Worm (Caenorhabditis elegans) whole organism, L1 larva: Measurements from ENCODE around the gene ttr-13.

Source experiments
- C16A3.4 ChIP-seq: fragments of 150-350 bp; optimal IDR thresholded peaks from 2 replicates; lab custom pipeline; 2014; ENCODE audit warnings: missing biosample characterization, missing genetic modification characterization
- C34B4.2 ChIP-seq: sonication (generic microtip); optimal IDR thresholded peaks from 2 replicates; lab custom pipeline; 2017; ENCODE audit warnings: mild to moderate bottlenecking, missing genetic modification characterization, missing compliant biosample characterization
- ama-1 ChIP-seq: fragments of 150-350 bp; optimal IDR thresholded peaks from 2 replicates; lab custom pipeline; 2014
- blmp-1 ChIP-seq: fragments of 150-350 bp; optimal IDR thresholded peaks from 2 replicates; lab custom pipeline; 2014; ENCODE audit warnings: missing biosample characterization, missing genetic modification characterization
- ceh-63 ChIP-seq: fragments of 200-800 bp; sonication (Bioruptor generic); optimal IDR thresholded peaks from 2 replicates; lab custom pipeline; 2018; ENCODE audit warnings: mild to moderate bottlenecking, missing genetic modification characterization, missing compliant biosample characterization
- ceh-90 ChIP-seq: sonication (generic microtip); optimal IDR thresholded peaks from 2 replicates; lab custom pipeline; 2016; ENCODE audit warnings: missing genetic modification characterization, missing compliant biosample characterization
- ces-1 ChIP-seq: fragments of 150-350 bp; optimal IDR thresholded peaks from 2 replicates; lab custom pipeline; 2014; ENCODE audit warnings: missing biosample characterization, missing genetic modification reagents, missing genetic modification characterization
- dpl-1 ChIP-seq, 3 experiments: fragments of 150-350 bp in 2 of 3; sonication (generic microtip) in 1 of 3; optimal IDR thresholded peaks; 2 replicates each; lab custom pipeline; 2014 to 2017; ENCODE audit warnings: missing biosample characterization in 3 of 3, missing genetic modification characterization in 3 of 3, missing genetic modification reagents in 3 of 3
- dsc-1 ChIP-seq: sonication (generic microtip); optimal IDR thresholded peaks from 2 replicates; lab custom pipeline; 2016; ENCODE audit warnings: mild to moderate bottlenecking, missing genetic modification characterization, missing compliant biosample characterization
- efl-3 ChIP-seq: fragments of 200-800 bp; sonication (Bioruptor generic); optimal IDR thresholded peaks from 2 replicates; lab custom pipeline; 2018; ENCODE audit warnings: mild to moderate bottlenecking, missing genetic modification characterization, missing compliant biosample characterization
- elt-2 ChIP-seq: sonication (generic microtip); optimal IDR thresholded peaks from 2 replicates; lab custom pipeline; 2016; ENCODE audit warnings: missing genetic modification characterization, mild to moderate bottlenecking, inconsistent platforms, missing compliant biosample characterization, missing genetic modification reagents
- elt-3 ChIP-seq, 6 experiments: fragments of 150-350 bp in 1 of 6; sonication (generic microtip); optimal IDR thresholded peaks; 2 replicates each; lab custom pipeline; 2017 to 2018; ENCODE audit warnings: missing biosample characterization in 6 of 6, missing genetic modification characterization in 6 of 6, inconsistent platforms in 1 of 6
- ets-5 ChIP-seq: fragments of 200-800 bp; sonication (Bioruptor generic); IDR thresholded peaks from 2 replicates; pipeline ENCODE4 v1.3.6; 2022; ENCODE audit warnings: missing genetic modification characterization, missing compliant biosample characterization
- fkh-8 ChIP-seq: sonication (generic microtip); optimal IDR thresholded peaks from 2 replicates; lab custom pipeline; 2016; ENCODE audit warnings: mild to moderate bottlenecking, missing genetic modification characterization, missing compliant biosample characterization
- fos-1 ChIP-seq: fragments of 150-350 bp; optimal IDR thresholded peaks from 2 replicates; lab custom pipeline; 2014; ENCODE audit warnings: missing biosample characterization, missing genetic modification characterization
- hpl-2 ChIP-seq: fragments of 150-350 bp; optimal IDR thresholded peaks from 2 replicates; lab custom pipeline; 2014; ENCODE audit warnings: missing biosample characterization, missing genetic modification reagents, missing genetic modification characterization
- irx-1 ChIP-seq: sonication (generic microtip); optimal IDR thresholded peaks from 2 replicates; lab custom pipeline; 2016; ENCODE audit warnings: missing genetic modification characterization, missing compliant biosample characterization
- lin-13 ChIP-seq: fragments of 150-350 bp; optimal IDR thresholded peaks from 2 replicates; lab custom pipeline; 2014; ENCODE audit warnings: missing biosample characterization, missing genetic modification reagents, missing genetic modification characterization
- lin-14 ChIP-seq: fragments of 200-800 bp; sonication (Bioruptor generic); optimal IDR thresholded peaks from 2 replicates; lab custom pipeline; 2018; ENCODE audit warnings: mild to moderate bottlenecking, missing genetic modification characterization, moderate library complexity, missing compliant biosample characterization
- lin-39 ChIP-seq: fragments of 150-350 bp; optimal IDR thresholded peaks from 2 replicates; lab custom pipeline; 2014; ENCODE audit warnings: missing biosample characterization, missing genetic modification reagents, missing genetic modification characterization
- lir-3 ChIP-seq: sonication (generic microtip); optimal IDR thresholded peaks from 2 replicates; lab custom pipeline; 2016; ENCODE audit warnings: mild to moderate bottlenecking, missing genetic modification characterization, moderate library complexity, missing compliant biosample characterization; ENCODE audit not compliant: poor library complexity
- mab-9 ChIP-seq: fragments of 200-800 bp; sonication (Bioruptor generic); IDR thresholded peaks from 2 replicates; pipeline ENCODE4 v1.3.6; 2022; ENCODE audit warnings: missing genetic modification reagents, missing genetic modification characterization, missing compliant biosample characterization
- mdl-1 ChIP-seq, 2 experiments: fragments of 150-350 bp; optimal IDR thresholded peaks; 2 replicates each; lab custom pipeline; 2014 to 2017; ENCODE audit warnings: missing biosample characterization in 2 of 2, missing genetic modification characterization in 2 of 2, inconsistent platforms in 1 of 2
- nhr-20 ChIP-seq: sonication (generic microtip); optimal IDR thresholded peaks from 2 replicates; lab custom pipeline; 2016; ENCODE audit warnings: mild to moderate bottlenecking, missing genetic modification characterization, missing compliant biosample characterization
- nhr-76 ChIP-seq: sonication (generic microtip); optimal IDR thresholded peaks from 2 replicates; lab custom pipeline; 2017; ENCODE audit warnings: missing biosample characterization, missing genetic modification characterization
- nhr-84 ChIP-seq: sonication (generic microtip); optimal IDR thresholded peaks from 2 replicates; lab custom pipeline; 2017; ENCODE audit warnings: missing biosample characterization, missing genetic modification characterization
- nhr-85 ChIP-seq: sonication (generic microtip); peaks from one replicate; lab custom pipeline; 2016; ENCODE audit warnings: missing genetic modification characterization, inconsistent platforms, missing compliant biosample characterization
- nhr-90 ChIP-seq: sonication (generic microtip); optimal IDR thresholded peaks from 2 replicates; lab custom pipeline; 2016; ENCODE audit warnings: mild to moderate bottlenecking, missing genetic modification characterization, missing compliant biosample characterization; ENCODE audit not compliant: poor library complexity
- pag-3 ChIP-seq: sonication (generic microtip); optimal IDR thresholded peaks from 2 replicates; lab custom pipeline; 2017; ENCODE audit warnings: missing genetic modification characterization, mild to moderate bottlenecking, missing compliant biosample characterization, antibody characterized with exemption, borderline replicate concordance; ENCODE audit not compliant: insufficient read depth
- pax-3 ChIP-seq: fragments of 200-800 bp; sonication (Bioruptor generic); optimal IDR thresholded peaks from 2 replicates; lab custom pipeline; 2018; ENCODE audit warnings: mild to moderate bottlenecking, missing genetic modification characterization, moderate library complexity, missing compliant biosample characterization
- skn-1 ChIP-seq: fragments of 150-350 bp; optimal IDR thresholded peaks from 2 replicates; lab custom pipeline; 2014; ENCODE audit warnings: missing biosample characterization, missing genetic modification characterization
- sox-4 ChIP-seq: sonication (generic microtip); optimal IDR thresholded peaks from 2 replicates; lab custom pipeline; 2016; ENCODE audit warnings: missing genetic modification characterization, missing compliant biosample characterization
- sup-37 ChIP-seq: fragments of 200-800 bp; sonication (Bioruptor generic); optimal IDR thresholded peaks from 2 replicates; lab custom pipeline; 2018; ENCODE audit warnings: mild to moderate bottlenecking, missing genetic modification characterization, missing compliant biosample characterization
- swsn-7 ChIP-seq: sonication (generic microtip); optimal IDR thresholded peaks from 2 replicates; lab custom pipeline; 2016; ENCODE audit warnings: missing genetic modification characterization, missing compliant biosample characterization
- tbx-2 ChIP-seq: sonication (generic microtip); optimal IDR thresholded peaks from 2 replicates; lab custom pipeline; 2016; ENCODE audit warnings: missing genetic modification characterization, missing compliant biosample characterization
- unc-130 ChIP-seq: fragments of 150-350 bp; optimal IDR thresholded peaks from 2 replicates; lab custom pipeline; 2017; ENCODE audit warnings: missing biosample characterization, missing genetic modification characterization, inconsistent platforms
- unc-98 ChIP-seq: fragments of 200-800 bp; sonication (Bioruptor generic); IDR thresholded peaks from 2 replicates; pipeline ENCODE4 v1.3.6; 2022; ENCODE audit warnings: missing genetic modification characterization, missing compliant biosample characterization
- xbp-1 ChIP-seq: sonication (generic microtip); optimal IDR thresholded peaks from 2 replicates; lab custom pipeline; 2016; ENCODE audit warnings: missing genetic modification characterization, missing compliant biosample characterization
- zag-1 ChIP-seq: fragments of 150-350 bp; optimal IDR thresholded peaks from 2 replicates; lab custom pipeline; 2014; ENCODE audit warnings: missing biosample characterization, missing genetic modification characterization
- ztf-11 ChIP-seq, 2 experiments: sonication (generic microtip); optimal IDR thresholded peaks; 2 replicates each; lab custom pipeline; 2016 to 2017; ENCODE audit warnings: missing genetic modification characterization in 2 of 2, missing biosample characterization in 1 of 2, missing compliant biosample characterization in 1 of 2

ttr-13 gene

DNA sequence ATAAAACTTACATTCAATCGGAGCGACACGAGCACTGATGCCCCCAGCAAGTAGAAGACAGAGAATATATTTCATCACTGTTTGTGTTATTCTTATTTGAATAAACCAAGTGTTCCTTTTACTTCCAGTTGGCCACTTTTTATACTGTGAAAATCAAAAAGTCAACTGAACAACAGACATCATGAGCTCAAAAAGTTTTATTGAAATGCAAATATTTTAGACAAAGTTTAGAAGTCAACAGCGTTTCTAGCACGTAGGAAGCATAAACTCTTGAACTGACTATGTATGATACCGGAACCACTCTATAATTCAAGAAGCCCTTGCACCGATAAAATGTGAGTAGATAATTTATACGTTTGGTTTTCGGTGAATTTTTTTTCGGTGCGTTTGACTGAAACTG is 5.5 kb downstream of the ttr-13 start, which contains the start of gene F46B3.14:
F46B3.14 (minus strand) TSS at position 101 of the 400 bp plus-strand sequence.
- TF ChIP-seq hpl-2 (GFP tag; lab: Kevin White, UChicago) (no peak), fkh-8 (tag; lab: Kevin White, UChicago) (no peak), pax-3 (tag; lab: Kevin White, UChicago) (no peak), ets-5 (GFP tag; lab: Robert Waterston, UW) (no peak), tbx-2 (tag; lab: Kevin White, UChicago) (no peak), ceh-63 (GFP tag; lab: Kevin White, UChicago) (no peak), dsc-1 (tag; lab: Kevin White, UChicago) (no peak), zag-1 (tag; lab: Kevin White, UChicago) (no peak), sup-37 (GFP tag; lab: Kevin White, UChicago) (no peak), lin-13 (GFP tag; lab: Kevin White, UChicago) (no peak), skn-1 (tag; lab: Kevin White, UChicago) (no peak), dpl-1 (GFP tag; optimal IDR thresholded peaks at IDR 0.05; lab: Kevin White, UChicago) (no peak), ceh-90 (no peak), lir-3 (tag; lab: Kevin White, UChicago) (no peak), blmp-1 (tag; lab: Kevin White, UChicago) (no peak), nhr-76 (tag; lab: Kevin White, UChicago) (no peak), nhr-84 (tag; lab: Kevin White, UChicago) (no peak), efl-3 (GFP tag; lab: Kevin White, UChicago) (no peak), nhr-90 (tag; lab: Kevin White, UChicago) (no peak), pag-3 (tag; lab: Kevin White, UChicago) (no peak)

DNA sequence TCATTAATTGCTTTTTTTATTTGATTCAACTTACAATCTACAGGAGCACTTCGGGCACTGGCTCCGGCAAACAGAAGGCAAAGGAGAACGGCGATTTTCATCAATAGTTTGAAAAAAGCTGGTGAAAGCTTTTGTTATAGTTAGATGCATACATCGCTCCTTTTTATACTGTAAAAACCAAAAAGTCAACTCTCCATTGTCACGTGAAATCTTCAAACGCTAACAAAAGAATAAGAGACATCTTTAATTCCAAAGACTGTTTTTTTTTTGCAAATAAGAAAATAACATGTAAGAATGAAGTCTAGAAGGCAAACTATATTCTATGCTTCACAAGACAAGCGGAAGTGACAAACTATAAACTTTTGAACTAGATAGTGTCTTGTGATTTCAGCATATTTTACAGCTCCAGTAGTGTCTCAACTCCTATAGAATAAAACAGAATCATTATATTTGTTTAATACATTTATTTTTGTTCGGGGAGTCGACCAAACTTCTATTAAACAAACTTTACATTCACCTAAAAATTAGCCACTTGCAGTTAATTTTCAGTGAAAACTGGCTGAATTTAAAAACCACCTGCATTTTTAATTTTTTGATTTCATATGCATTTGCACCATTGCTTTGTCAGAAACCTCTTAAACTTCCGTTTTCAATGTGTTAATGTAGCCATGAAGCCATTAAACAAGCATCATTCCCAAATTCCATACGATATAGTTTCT is 10.6 kb downstream of the ttr-13 start, which contains the start of the genes F46B3.9 and srz-18:
F46B3.9 (minus strand) TSS at position 101 of the 719 bp plus-strand sequence.
srz-18 (plus strand) TSS at position 669 of the 719 bp plus-strand sequence.
- TF ChIP-seq lin-13 (GFP tag; lab: Kevin White, UChicago) (no peak), xbp-1 (tag; lab: Kevin White, UChicago) (no peak), efl-3 (GFP tag; lab: Kevin White, UChicago) (no peak), ztf-11 (tag; optimal IDR thresholded peaks at IDR 0.05; lab: Kevin White, UChicago) (no peak), lin-14 (no peak), C34B4.2 (tag; lab: Kevin White, UChicago) (no peak), sup-37 (GFP tag; lab: Kevin White, UChicago) (no peak), unc-130 (tag; lab: Kevin White, UChicago) (no peak), nhr-84 (tag; lab: Kevin White, UChicago) (no peak), irx-1 (tag; lab: Kevin White, UChicago) (no peak), C16A3.4 (tag; lab: Kevin White, UChicago) (no peak), mab-9 (GFP tag; lab: Robert Waterston, UW) (no peak), ces-1 (GFP tag; lab: Kevin White, UChicago) (no peak), ceh-63 (GFP tag; lab: Kevin White, UChicago) (no peak), sox-4 (no peak), unc-98 (GFP tag; lab: Robert Waterston, UW) (no peak), skn-1 (tag; lab: Kevin White, UChicago) (no peak), pag-3 (tag; lab: Kevin White, UChicago) (no peak), ets-5 (GFP tag; lab: Robert Waterston, UW) (no peak), lin-39 (tag; lab: Kevin White, UChicago) (no peak)

DNA sequence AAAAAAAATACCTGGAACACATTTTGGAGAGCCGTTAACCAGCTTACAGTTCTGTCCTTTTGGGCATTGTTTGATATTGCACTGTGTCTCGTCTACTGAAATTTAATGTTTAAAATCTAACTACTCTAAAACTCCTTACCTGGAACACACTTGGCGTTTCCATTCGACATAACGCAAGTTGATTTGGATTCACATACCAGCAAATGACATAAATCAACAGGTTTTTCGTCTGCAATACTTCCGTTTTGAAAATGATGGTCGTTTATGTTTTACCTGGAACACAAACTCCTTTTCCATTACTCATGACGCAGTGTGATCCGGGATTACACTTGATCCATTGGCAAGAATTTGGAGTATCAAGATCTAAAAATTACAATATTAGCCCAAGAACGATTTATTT is 11.5 kb downstream of the ttr-13 start:
- TF ChIP-seq ama-1 (no peak), nhr-20 (tag; lab: Kevin White, UChicago) (no peak), blmp-1 (tag; lab: Kevin White, UChicago) (no peak), elt-3 (tag; optimal IDR thresholded peaks at IDR 0.05; lab: Kevin White, UChicago) (no peak), fos-1 (tag; lab: Kevin White, UChicago) (no peak), mdl-1 (tag; optimal IDR thresholded peaks at IDR 0.05; lab: Kevin White, UChicago) (no peak), nhr-85 (tag; lab: Kevin White, UChicago) (no peak), swsn-7 (no peak), elt-2 (tag; lab: Kevin White, UChicago) (no peak)
